Worm (Caenorhabditis elegans) whole organism, early embryonic: Measurements from ENCODE around the gene cyp-34A8.

Experiments
- B0310.2 ChIP-seq: sonication (generic microtip); optimal IDR thresholded peaks from 2 replicates; lab custom pipeline; 2016; ENCODE audit warnings: mild to moderate bottlenecking, missing genetic modification characterization, missing compliant biosample characterization
- F13C5.2 ChIP-seq: sonication (generic microtip); optimal IDR thresholded peaks from 2 replicates; lab custom pipeline; 2017; ENCODE audit warnings: mild to moderate bottlenecking, missing genetic modification characterization, inconsistent platforms, missing compliant biosample characterization
- aly-1 ChIP-seq: sonication (generic microtip); optimal IDR thresholded peaks from 2 replicates; lab custom pipeline; 2016; ENCODE audit warnings: missing genetic modification characterization, missing compliant biosample characterization
- ama-1 ChIP-seq: fragments of 150-350 bp; optimal IDR thresholded peaks from 2 replicates; lab custom pipeline; 2014
- ceh-13 ChIP-seq: fragments of 200-800 bp; sonication (Bioruptor generic); optimal IDR thresholded peaks from 2 replicates; lab custom pipeline; 2018; ENCODE audit warnings: mild to moderate bottlenecking, missing genetic modification characterization, missing compliant biosample characterization
- ceh-36 ChIP-seq: sonication (generic microtip); optimal IDR thresholded peaks from 2 replicates; lab custom pipeline; 2016; ENCODE audit warnings: missing genetic modification characterization, inconsistent platforms, missing compliant biosample characterization
- ets-7 ChIP-seq: sonication (generic microtip); optimal IDR thresholded peaks from 2 replicates; lab custom pipeline; 2016; ENCODE audit warnings: missing genotype, missing genetic modification characterization, missing compliant biosample characterization
- flt-1 ChIP-seq: fragments of 200-800 bp; sonication (Bioruptor generic); IDR thresholded peaks from 2 replicates; pipeline ENCODE4 v1.3.6; 2022; ENCODE audit warnings: missing genetic modification characterization, missing compliant biosample characterization
- hmbx-1 ChIP-seq: sonication (generic microtip); optimal IDR thresholded peaks from 2 replicates; lab custom pipeline; 2016; ENCODE audit warnings: mild to moderate bottlenecking, missing genetic modification characterization, missing compliant biosample characterization
- hmg-4 ChIP-seq: fragments of 200-800 bp; sonication (Bioruptor generic); optimal IDR thresholded peaks from 2 replicates; lab custom pipeline; 2018; ENCODE audit warnings: mild to moderate bottlenecking, missing genetic modification characterization, missing compliant biosample characterization
- hnd-1 ChIP-seq: sonication (generic microtip); optimal IDR thresholded peaks from 2 replicates; lab custom pipeline; 2016; ENCODE audit warnings: missing genetic modification characterization, missing compliant biosample characterization
- pes-1 ChIP-seq: fragments of 200-800 bp; sonication (Bioruptor generic); IDR thresholded peaks from 2 replicates; pipeline ENCODE4 v1.3.6; 2022; ENCODE audit warnings: missing genetic modification reagents, missing genetic modification characterization, missing compliant biosample characterization
- scrt-1 ChIP-seq: fragments of 200-800 bp; sonication (Bioruptor generic); IDR thresholded peaks from 2 replicates; pipeline ENCODE4 v1.3.6; 2022; ENCODE audit warnings: missing genetic modification characterization, missing compliant biosample characterization
- sea-1 ChIP-seq: fragments of 200-800 bp; sonication (Bioruptor generic); conservative IDR thresholded peaks from 2 replicates; pipeline ENCODE4 v1.3.6; 2022; ENCODE audit warnings: missing genetic modification characterization, missing compliant biosample characterization
- tbx-11 ChIP-seq: fragments of 200-800 bp; sonication (Bioruptor generic); IDR thresholded peaks from 2 replicates; pipeline ENCODE4 v1.3.6; 2022; ENCODE audit warnings: missing genetic modification characterization, missing compliant biosample characterization
- tbx-37 ChIP-seq: fragments of 200-800 bp; sonication (Bioruptor generic); conservative IDR thresholded peaks from 2 replicates; pipeline ENCODE4 v1.3.6; 2022; ENCODE audit warnings: missing genetic modification reagents, missing genetic modification characterization, missing compliant biosample characterization
- tra-4 ChIP-seq: sonication (generic microtip); optimal IDR thresholded peaks from 2 replicates; lab custom pipeline; 2017; ENCODE audit warnings: missing genetic modification characterization, missing compliant biosample characterization

cyp-34A8 gene

DNA sequence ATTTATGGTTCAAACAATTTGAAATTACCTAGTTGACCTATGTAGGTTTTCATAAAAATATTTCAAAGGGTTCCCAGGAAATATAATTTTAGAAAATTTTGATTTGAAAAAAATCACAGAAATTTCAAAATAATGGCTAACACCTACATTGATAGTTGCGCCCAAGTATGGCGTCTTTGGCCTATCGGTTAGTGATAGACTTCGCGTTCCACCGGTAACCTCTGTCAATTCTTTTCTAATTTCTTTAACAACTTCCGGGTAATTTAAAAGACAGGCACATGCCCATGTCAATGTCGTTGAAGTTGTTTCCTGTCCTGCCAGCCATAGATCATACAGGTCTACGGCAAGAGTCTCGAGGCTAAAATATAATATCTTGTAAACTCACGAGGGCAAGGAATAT is 1.3 kb upstream of the cyp-34A8 start:
- TF ChIP-seq ama-1 (lab: Kevin White, UChicago) (no peak), pes-1 (no peak), tra-4 (tag; lab: Kevin White, UChicago) (no peak), ceh-36 (tag; lab: Kevin White, UChicago) (no peak), hmbx-1 (tag; lab: Kevin White, UChicago) (no peak), hnd-1 (no peak), scrt-1 (no peak), F13C5.2 (no peak), hmg-4 (GFP tag; lab: Kevin White, UChicago) (no peak), tbx-11 (no peak), B0310.2 (tag; lab: Kevin White, UChicago) (no peak)

DNA sequence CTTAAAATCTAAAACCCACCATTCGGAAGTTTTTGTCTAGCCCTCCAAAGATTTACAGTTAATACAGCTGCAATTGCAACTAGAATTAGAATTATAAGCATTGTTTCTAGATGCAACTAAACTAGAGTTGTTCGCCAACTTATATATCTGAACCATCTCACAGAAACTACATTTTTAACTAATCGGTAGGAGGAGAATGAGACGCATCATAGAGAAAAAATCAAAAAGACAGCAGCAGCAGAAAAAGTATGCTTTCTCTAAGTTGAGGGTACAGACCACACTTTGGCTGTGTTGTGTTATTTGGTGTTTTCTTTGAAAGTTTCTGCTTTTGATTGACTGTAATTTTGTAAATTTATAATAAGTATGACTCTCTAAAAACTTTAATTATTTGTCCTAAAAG is 3.9 kb downstream of the cyp-34A8 start, which contains the start of gene cyp-34A7:
cyp-34A7 (minus strand) TSS at position 101 of the 400 bp plus-strand sequence.
- TF ChIP-seq hnd-1 (no peak), scrt-1 (no peak)

DNA sequence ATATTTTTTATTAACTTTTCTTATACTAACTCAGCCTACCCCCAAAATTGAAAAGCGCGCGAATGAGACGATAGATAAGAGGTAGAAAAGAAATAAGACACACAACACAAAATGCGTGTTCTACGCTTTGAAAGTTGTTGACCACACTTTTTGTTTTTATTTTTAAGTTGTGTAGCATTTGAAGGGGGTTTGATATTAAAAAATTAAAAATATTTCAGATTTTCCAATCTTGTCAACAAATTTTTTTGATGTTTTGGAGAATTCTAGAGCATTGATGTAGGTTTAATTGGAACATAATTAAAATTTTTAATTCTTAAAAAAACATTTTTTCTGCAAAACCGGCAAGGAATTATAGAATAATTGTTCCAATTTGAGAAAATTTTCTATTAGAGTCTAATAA is 6.4 kb downstream of the cyp-34A8 start, which contains the start of gene cyp-34A6:
cyp-34A6 (minus strand) TSS at position 101 of the 400 bp plus-strand sequence.
- TF ChIP-seq tbx-11 (no peak), ceh-36 (tag; lab: Kevin White, UChicago) (no peak), flt-1 (GFP tag; lab: Robert Waterston, UW) (no peak), B0310.2 (tag; lab: Kevin White, UChicago) (no peak), hmg-4 (GFP tag; lab: Kevin White, UChicago) (no peak), ama-1 (lab: Kevin White, UChicago) (no peak), aly-1 (tag; lab: Kevin White, UChicago) (no peak), ceh-13 (GFP tag; lab: Kevin White, UChicago) (no peak), F13C5.2 (no peak), hnd-1 (no peak), tbx-37 (no peak)

DNA sequence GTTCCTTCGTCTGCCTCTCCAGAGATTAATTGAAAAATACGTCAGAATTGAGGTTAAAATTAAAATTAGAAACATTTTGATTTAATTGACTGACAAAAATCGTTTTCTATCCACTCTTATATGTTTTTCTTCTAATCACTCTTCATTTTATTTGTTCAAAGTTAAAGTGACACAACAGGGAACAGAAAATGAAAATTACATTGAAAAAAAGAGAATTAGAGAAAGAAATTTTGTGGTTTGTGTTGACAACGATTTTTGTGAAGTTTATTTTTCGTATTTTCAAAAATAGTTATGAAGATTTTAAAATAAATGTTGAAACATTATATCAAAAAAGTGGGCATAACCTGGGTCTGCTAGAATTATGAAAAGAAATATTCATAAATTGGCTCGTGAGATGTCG is 10.0 kb downstream of the cyp-34A8 start, which contains the start of gene cyp-34A5:
cyp-34A5 (minus strand) TSS at position 101 of the 400 bp plus-strand sequence.
- TF ChIP-seq sea-1 (GFP tag; lab: Robert Waterston, UW), result no peak
- TF ChIP-seq tra-4 (tag; lab: Kevin White, UChicago), result no peak
- TF ChIP-seq tbx-37, result no peak
- TF ChIP-seq scrt-1, result no peak
- TF ChIP-seq flt-1 (GFP tag; lab: Robert Waterston, UW), result no peak
- TF ChIP-seq ceh-13 (GFP tag; lab: Kevin White, UChicago), result no peak
- TF ChIP-seq B0310.2 (tag; lab: Kevin White, UChicago), result no peak
- no peak for TF ChIP-seq ceh-36 (tag; lab: Kevin White, UChicago)
- TF ChIP-seq aly-1 (tag; lab: Kevin White, UChicago), result no peak
- no peak for TF ChIP-seq hmg-4 (GFP tag; lab: Kevin White, UChicago)
- no peak for TF ChIP-seq hmbx-1 (tag; lab: Kevin White, UChicago)
- TF ChIP-seq hnd-1, result no peak
- no peak for TF ChIP-seq ama-1 (lab: Kevin White, UChicago)
- no peak for TF ChIP-seq pes-1
- no peak for TF ChIP-seq F13C5.2

DNA sequence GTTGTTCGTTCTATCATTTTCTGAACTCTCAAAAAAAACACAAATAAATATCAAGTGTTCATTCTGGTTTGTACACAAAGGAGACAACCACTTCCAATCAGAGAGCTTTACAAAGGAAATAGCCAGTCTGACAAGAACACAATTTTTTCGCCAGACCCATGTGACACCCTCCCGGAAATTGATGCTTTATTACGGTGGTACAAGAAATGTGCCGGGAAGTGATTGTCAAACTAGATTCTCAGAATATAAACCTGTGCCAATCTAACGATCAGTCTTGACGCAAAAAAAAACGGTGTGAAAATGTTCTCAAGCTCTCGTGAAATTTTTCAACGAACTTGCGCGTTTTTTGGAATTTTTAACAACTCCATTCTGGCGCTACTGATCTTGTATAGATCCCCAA is 13.9 kb downstream of the cyp-34A8 start, which contains the start of gene str-247:
str-247 (plus strand) TSS at position 301 of the 400 bp plus-strand sequence.
- no peak for TF ChIP-seq tbx-11
- no peak for TF ChIP-seq hnd-1
- no peak for TF ChIP-seq hmg-4 (GFP tag; lab: Kevin White, UChicago)
- no peak for TF ChIP-seq scrt-1
- no peak for TF ChIP-seq ama-1 (lab: Kevin White, UChicago)
- no peak for TF ChIP-seq sea-1 (GFP tag; lab: Robert Waterston, UW)
- no peak for TF ChIP-seq F13C5.2
- TF ChIP-seq tra-4 (tag; lab: Kevin White, UChicago), result no peak
- no peak for TF ChIP-seq flt-1 (GFP tag; lab: Robert Waterston, UW)
- no peak for TF ChIP-seq hmbx-1 (tag; lab: Kevin White, UChicago)
- no peak for TF ChIP-seq ets-7 (tag; lab: Kevin White, UChicago)
- TF ChIP-seq ceh-13 (GFP tag; lab: Kevin White, UChicago), result no peak
- no peak for TF ChIP-seq aly-1 (tag; lab: Kevin White, UChicago)
- TF ChIP-seq pes-1, result no peak
- TF ChIP-seq B0310.2 (tag; lab: Kevin White, UChicago), result no peak
- TF ChIP-seq tbx-37, result no peak
- TF ChIP-seq ceh-36 (tag; lab: Kevin White, UChicago), result no peak

DNA sequence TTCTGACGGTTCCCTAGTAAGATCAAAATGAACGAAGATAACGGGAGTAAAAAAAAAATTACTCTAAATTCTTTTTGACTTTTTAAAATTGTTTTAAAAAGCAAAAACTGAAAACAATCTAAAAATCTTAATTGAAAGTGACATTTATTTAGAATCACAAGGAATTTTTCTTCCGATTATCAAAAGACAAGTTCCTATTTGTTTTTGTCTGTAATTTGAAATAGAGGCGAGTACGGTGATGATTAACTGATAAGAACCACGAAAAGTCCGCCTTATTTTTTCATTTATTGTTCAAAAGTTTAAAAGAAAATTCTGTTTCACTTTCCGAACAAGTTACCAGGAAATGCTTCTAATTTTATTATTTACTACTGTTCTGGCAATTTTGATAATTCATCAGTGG is 17.9 kb downstream of the cyp-34A8 start, which contains the start of gene dach-1:
dach-1 (plus strand) TSS at position 301 of the 400 bp plus-strand sequence.
- no peak for TF ChIP-seq tbx-11
- no peak for TF ChIP-seq ama-1 (lab: Kevin White, UChicago)
- no peak for TF ChIP-seq pes-1
- TF ChIP-seq hnd-1, result no peak
- no peak for TF ChIP-seq ceh-13 (GFP tag; lab: Kevin White, UChicago)
- TF ChIP-seq scrt-1, result no peak
- TF ChIP-seq tbx-37, result no peak

DNA sequence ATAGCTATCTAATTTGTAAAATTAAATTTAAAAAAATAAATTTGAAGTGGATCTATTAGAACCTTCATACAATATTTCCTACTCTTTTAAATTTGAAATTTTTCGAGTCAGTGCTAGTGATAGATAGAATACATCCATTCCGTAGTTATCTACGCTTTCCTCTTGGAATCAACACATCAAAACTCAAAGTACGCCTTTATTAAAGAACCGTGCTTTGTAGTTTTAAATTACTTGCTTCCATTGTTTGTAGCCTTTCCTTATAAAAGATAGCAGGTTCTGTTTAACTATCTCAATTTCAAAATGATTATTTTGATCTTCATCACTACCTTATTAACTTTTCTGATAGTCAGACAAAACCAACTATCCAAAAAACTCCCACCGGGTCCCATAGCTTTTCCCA is 22.6 kb downstream of the cyp-34A8 start, which contains the start of gene cyp-35B3:
cyp-35B3 (plus strand) TSS at position 301 of the 400 bp plus-strand sequence.
- no peak for TF ChIP-seq flt-1 (GFP tag; lab: Robert Waterston, UW)
- no peak for TF ChIP-seq F13C5.2
- no peak for TF ChIP-seq pes-1
- no peak for TF ChIP-seq ets-7 (tag; lab: Kevin White, UChicago)
- TF ChIP-seq hmg-4 (GFP tag; lab: Kevin White, UChicago), result no peak
- TF ChIP-seq ama-1 (lab: Kevin White, UChicago), result no peak
- no peak for TF ChIP-seq ceh-13 (GFP tag; lab: Kevin White, UChicago)
- no peak for TF ChIP-seq aly-1 (tag; lab: Kevin White, UChicago)
- TF ChIP-seq hmbx-1 (tag; lab: Kevin White, UChicago), result no peak
- TF ChIP-seq tra-4 (tag; lab: Kevin White, UChicago), result no peak
- TF ChIP-seq tbx-11, result no peak
- TF ChIP-seq B0310.2 (tag; lab: Kevin White, UChicago), result no peak
- no peak for TF ChIP-seq ceh-36 (tag; lab: Kevin White, UChicago)
- no peak for TF ChIP-seq sea-1 (GFP tag; lab: Robert Waterston, UW)
- no peak for TF ChIP-seq scrt-1
- no peak for TF ChIP-seq tbx-37
- no peak for TF ChIP-seq hnd-1
